Worm (Caenorhabditis elegans): ENCODE data around the gene W06G6.2.

Gene W06G6.2

ce11 chrV:16591992-16592798, 36.9 kb upstream of the W06G6.2 start, which contains the start of gene srh-269:
Gene srh-269 (minus strand): TSS chrV:16592042.
- TF ChIP-seq hlh-1 (tag; optimal IDR thresholded peaks at IDR 0.05) (no peak), flh-1 (GFP tag; optimal IDR thresholded peaks at IDR 0.05) (peak; percentile 49), cnd-1 (tag; optimal IDR thresholded peaks at IDR 0.05) (peak; percentile 75), lsy-2 (tag; optimal IDR thresholded peaks at IDR 0.05) (no peak), M03D4.4 (tag; optimal IDR thresholded peaks at IDR 0.05) (peak; percentile 74), sptf-1 (tag; optimal IDR thresholded peaks at IDR 0.05) (peak; percentile 81), mep-1 (tag; optimal IDR thresholded peaks at IDR 0.05) (no peak), zip-8 (tag; optimal IDR thresholded peaks at IDR 0.05) (no peak), mls-2 (tag; optimal IDR thresholded peaks at IDR 0.05) (peak; percentile 71), ceh-83 (GFP tag; optimal IDR thresholded peaks at IDR 0.05) (peak; percentile 73), bed-3 (GFP tag; optimal IDR thresholded peaks at IDR 0.05) (peak; percentile 52), ham-2 (GFP tag; optimal IDR thresholded peaks at IDR 0.05) (peak; percentile 54), lin-32 (GFP tag; optimal IDR thresholded peaks at IDR 0.05) (peak; percentile 58), ceh-43 (GFP tag; optimal IDR thresholded peaks at IDR 0.05) (peak; percentile 59), mab-5 (tag; optimal IDR thresholded peaks at IDR 0.05) (no peak), ztf-11 (tag; optimal IDR thresholded peaks at IDR 0.05) (peak; percentile 37), sem-2 (GFP tag; optimal IDR thresholded peaks at IDR 0.05) (peak; percentile 57), unc-120 (tag; optimal IDR thresholded peaks at IDR 0.05; ENCODE audit: poor library complexity, severe bottlenecking) (peak; percentile 71), drap-1 (GFP tag; optimal IDR thresholded peaks at IDR 0.05) (peak; percentile 79)

DNA sequence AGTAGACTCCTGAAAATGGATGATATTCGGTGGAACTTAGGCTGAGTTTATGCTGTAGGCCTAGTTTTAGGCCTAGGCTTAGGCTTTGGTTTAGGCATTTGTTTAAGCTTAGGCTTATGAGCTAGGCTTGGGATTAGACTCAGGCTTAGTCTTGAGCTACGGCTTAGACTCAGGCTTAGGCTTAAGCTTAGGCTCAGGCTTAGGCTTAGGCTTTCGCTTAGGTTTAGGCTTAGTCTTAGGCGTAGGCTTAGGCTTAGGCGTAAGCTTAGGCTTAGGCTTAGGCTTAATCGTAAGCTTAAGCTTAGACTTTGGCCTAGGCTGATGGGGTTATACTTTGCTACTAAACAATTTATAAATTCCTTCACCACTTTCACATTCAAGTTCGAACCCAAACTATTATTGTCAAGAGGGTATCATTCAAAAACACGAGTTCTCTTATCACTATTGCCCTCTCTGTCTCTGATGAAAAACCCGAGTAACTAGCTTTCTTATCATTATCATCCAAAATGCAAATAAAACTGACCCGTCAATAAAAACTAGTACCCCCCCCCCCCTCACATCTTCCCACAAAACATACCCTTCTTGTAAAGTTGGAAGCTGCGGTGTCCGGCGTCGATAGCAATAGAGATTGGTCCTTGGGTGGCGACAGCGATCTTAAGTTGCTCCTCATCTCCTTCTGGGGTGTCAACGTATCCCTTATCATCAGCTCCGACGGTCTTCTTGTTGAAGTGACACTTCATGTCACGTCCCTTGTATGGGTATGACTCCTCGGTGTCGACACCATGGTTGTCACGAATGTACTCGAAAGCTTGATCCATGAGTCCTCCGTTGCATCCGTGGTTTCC, 35.9 kb upstream of the W06G6.2 start:
- no peak for TF ChIP-seq flh-1 (GFP tag; optimal IDR thresholded peaks at IDR 0.05)
- TF ChIP-seq mep-1 (tag; optimal IDR thresholded peaks at IDR 0.05), result no peak
- no peak for TF ChIP-seq sem-2 (GFP tag; optimal IDR thresholded peaks at IDR 0.05)
- TF ChIP-seq ces-1 (GFP tag; optimal IDR thresholded peaks at IDR 0.05), result no peak
- TF ChIP-seq pha-4 (tag; optimal IDR thresholded peaks at IDR 0.05), result no peak
- no peak for TF ChIP-seq hlh-1 (tag; optimal IDR thresholded peaks at IDR 0.05)
- TF ChIP-seq nhr-237 (tag; optimal IDR thresholded peaks at IDR 0.05), result no peak
- no peak for TF ChIP-seq nhr-2 (tag; optimal IDR thresholded peaks at IDR 0.05)
- no peak for TF ChIP-seq ceh-39 (tag; optimal IDR thresholded peaks at IDR 0.05)
- no peak for TF ChIP-seq mls-2 (tag; optimal IDR thresholded peaks at IDR 0.05)
- TF ChIP-seq lsy-2 (tag; optimal IDR thresholded peaks at IDR 0.05), result no peak
- TF ChIP-seq zip-8 (tag; optimal IDR thresholded peaks at IDR 0.05), result no peak
- TF ChIP-seq cnd-1 (tag; optimal IDR thresholded peaks at IDR 0.05), result no peak
- TF ChIP-seq tbx-8 (GFP tag; optimal IDR thresholded peaks at IDR 0.05), result no peak
- TF ChIP-seq elt-1 (tag; optimal IDR thresholded peaks at IDR 0.05; ENCODE audit: borderline replicate concordance, insufficient read depth), result no peak

DNA sequence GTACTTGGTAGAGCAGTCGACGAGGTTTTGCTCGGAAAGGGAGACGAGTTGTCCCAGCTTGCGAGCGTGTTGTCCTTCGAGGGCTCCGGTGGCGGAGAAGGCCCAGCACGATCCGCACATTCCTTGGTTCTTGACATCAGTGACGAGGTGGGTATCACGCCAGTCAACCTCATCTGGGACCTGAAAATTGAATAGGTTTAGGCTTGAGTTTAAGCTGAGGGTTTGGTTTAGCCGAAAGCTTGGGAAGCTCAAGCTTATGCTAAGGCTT, 35.4 kb upstream of the W06G6.2 start:
- TF ChIP-seq M03D4.4 (tag; optimal IDR thresholded peaks at IDR 0.05), result no peak
- no peak for TF ChIP-seq elt-1 (tag; optimal IDR thresholded peaks at IDR 0.05; ENCODE audit: borderline replicate concordance, insufficient read depth)
- TF ChIP-seq lin-13 (tag; optimal IDR thresholded peaks at IDR 0.05), result no peak
- TF ChIP-seq ztf-11 (tag; optimal IDR thresholded peaks at IDR 0.05), result no peak
- no peak for TF ChIP-seq sptf-1 (tag; optimal IDR thresholded peaks at IDR 0.05)
- no peak for TF ChIP-seq snpc-4 (tag; optimal IDR thresholded peaks at IDR 0.05)
- TF ChIP-seq unc-120 (tag; optimal IDR thresholded peaks at IDR 0.05; ENCODE audit: poor library complexity, severe bottlenecking), result no peak

DNA sequence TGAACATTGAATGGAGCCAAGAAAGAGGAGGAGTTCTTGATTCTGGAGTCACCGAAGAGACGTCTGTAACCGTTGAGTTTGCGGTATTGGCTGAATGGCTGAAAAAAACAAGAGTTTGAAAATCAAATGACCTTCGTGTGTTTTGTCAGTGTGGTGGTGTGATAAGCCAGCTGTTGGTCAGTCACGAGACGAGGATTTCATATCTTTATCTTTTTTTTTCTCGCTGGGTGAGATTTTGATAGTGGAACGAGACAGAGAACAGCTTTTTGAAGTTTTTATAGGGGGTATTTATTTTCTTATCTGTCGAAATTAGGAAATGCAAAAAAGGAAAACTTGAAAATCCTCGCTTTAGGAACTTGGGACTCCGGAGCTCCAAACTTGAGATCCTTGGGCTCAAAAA, 34.6 kb upstream of the W06G6.2 start:
- TF ChIP-seq hlh-1 (tag; optimal IDR thresholded peaks at IDR 0.05) (peak; percentile 29), flh-1 (GFP tag; optimal IDR thresholded peaks at IDR 0.05) (no peak)
